Fruit fly (Drosophila melanogaster) whole organism, embryonic: Measurements from ENCODE around the gene CG6345.

ENCODE experiments used
- Abd-B ChIP-seq: fragments of 200-800 bp; sonication (Bioruptor generic); optimal IDR thresholded peaks from 2 replicates; lab custom pipeline; 2018; ENCODE audit warnings: missing biosample characterization, mild to moderate bottlenecking, missing genetic modification characterization, moderate library complexity
- Bdp1 ChIP-seq: fragments of 200-800 bp; sonication (Bioruptor generic); optimal IDR thresholded peaks from 3 replicates; lab custom pipeline; 2016; ENCODE audit warnings: missing biosample characterization, missing genetic modification characterization
- Blimp-1 ChIP-seq: fragments of 200-800 bp; sonication (Bioruptor generic); optimal IDR thresholded peaks from 3 replicates; lab custom pipeline; 2018; ENCODE audit warnings: missing biosample characterization, missing genetic modification characterization, mild to moderate bottlenecking, moderate library complexity, missing genetic modification reagents
- Bteb2 ChIP-seq: fragments of 200-800 bp; sonication (Bioruptor generic); optimal IDR thresholded peaks from 2 replicates; lab custom pipeline; 2016; ENCODE audit warnings: missing biosample characterization, missing genetic modification characterization
- CG10267 ChIP-seq: fragments of 200-800 bp; sonication (Bioruptor generic); optimal IDR thresholded peaks from 2 replicates; lab custom pipeline; 2018; ENCODE audit warnings: missing biosample characterization, mild to moderate bottlenecking, missing genetic modification characterization, moderate library complexity
- CG10462 ChIP-seq: fragments of 200-800 bp; sonication (Bioruptor generic); optimal IDR thresholded peaks from 2 replicates; lab custom pipeline; 2016; ENCODE audit warnings: missing biosample characterization, missing genetic modification characterization
- CG11247 ChIP-seq: fragments of 200-800 bp; sonication (Bioruptor generic); IDR thresholded peaks from 2 replicates; pipeline ENCODE4 v1.3.6; 2022; ENCODE audit warnings: missing biosample characterization, missing genetic modification characterization
- CG12071 ChIP-seq: fragments of 200-800 bp; sonication (Bioruptor generic); optimal IDR thresholded peaks from 3 replicates; lab custom pipeline; 2018; ENCODE audit warnings: missing biosample characterization, mild to moderate bottlenecking, missing genetic modification characterization
- CG12219 ChIP-seq: fragments of 200-800 bp; sonication (Bioruptor generic); optimal IDR thresholded peaks from 3 replicates; lab custom pipeline; 2018; ENCODE audit warnings: missing biosample characterization, mild to moderate bottlenecking, missing genetic modification characterization
- CG14441 ChIP-seq: fragments of 200-800 bp; sonication (Bioruptor generic); IDR thresholded peaks from 2 replicates; pipeline ENCODE4 v1.3.6; 2022; ENCODE audit warnings: missing biosample characterization, missing genetic modification characterization
- CG1602 ChIP-seq: fragments of 200-800 bp; sonication (Bioruptor generic); optimal IDR thresholded peaks from 3 replicates; lab custom pipeline; 2016; ENCODE audit warnings: missing biosample characterization, missing genetic modification characterization
- CG1603 ChIP-seq: fragments of 200-800 bp; sonication (Bioruptor generic); optimal IDR thresholded peaks from 2 replicates; lab custom pipeline; 2019; ENCODE audit warnings: missing biosample characterization, mild to moderate bottlenecking, missing genetic modification characterization, moderate library complexity
- CG2875 ChIP-seq: fragments of 200-800 bp; sonication (Bioruptor generic); optimal IDR thresholded peaks from 2 replicates; lab custom pipeline; 2017; ENCODE audit warnings: missing biosample characterization, mild to moderate bottlenecking, missing genetic modification characterization, missing genetic modification reagents
- CG6175 ChIP-seq: fragments of 200-800 bp; sonication (Bioruptor generic); IDR thresholded peaks from 3 replicates; pipeline ENCODE4 v1.3.6; 2022; ENCODE audit warnings: missing biosample characterization, missing genetic modification characterization
- CG6254 ChIP-seq: fragments of 200-800 bp; sonication (Bioruptor generic); optimal IDR thresholded peaks from 3 replicates; lab custom pipeline; 2017; ENCODE audit warnings: mild to moderate bottlenecking, missing biosample characterization, missing genetic modification reagents, missing genetic modification characterization
- CG6654 ChIP-seq: fragments of 200-800 bp; sonication (Bioruptor generic); optimal IDR thresholded peaks from 2 replicates; lab custom pipeline; 2017; ENCODE audit warnings: missing biosample characterization, mild to moderate bottlenecking, missing genetic modification characterization
- CG7928 ChIP-seq: fragments of 200-800 bp; sonication (Bioruptor generic); optimal IDR thresholded peaks from 2 replicates; lab custom pipeline; 2017; ENCODE audit warnings: missing biosample characterization, mild to moderate bottlenecking, missing genetic modification characterization
- CG9609 ChIP-seq: fragments of 200-800 bp; sonication (Bioruptor generic); optimal IDR thresholded peaks from 3 replicates; lab custom pipeline; 2016; ENCODE audit warnings: missing biosample characterization, missing genetic modification characterization
- D19A ChIP-seq: fragments of 200-800 bp; optimal IDR thresholded peaks from 3 replicates; lab custom pipeline; 2019; ENCODE audit warnings: missing biosample characterization, mild to moderate bottlenecking, missing genetic modification characterization, moderate library complexity
- Dref ChIP-seq: fragments of 200-800 bp; sonication (Bioruptor generic); IDR thresholded peaks from 2 replicates; pipeline ENCODE4 v1.3.6; 2022; ENCODE audit warnings: missing biosample characterization, missing genetic modification characterization
- Gug ChIP-seq: fragments of 200-800 bp; sonication (Bioruptor generic); IDR thresholded peaks from 4 replicates; pipeline ENCODE4 v1.3.6; 2022; ENCODE audit warnings: missing biosample characterization, missing genetic modification characterization
- Hand ChIP-seq: fragments of 200-800 bp; sonication (Bioruptor generic); optimal IDR thresholded peaks from 2 replicates; lab custom pipeline; 2017; ENCODE audit warnings: mild to moderate bottlenecking, missing biosample characterization, missing genetic modification reagents, missing genetic modification characterization
- HmgD ChIP-seq: fragments of 200-800 bp; sonication (Bioruptor generic); optimal IDR thresholded peaks from 3 replicates; lab custom pipeline; 2016; ENCODE audit warnings: missing biosample characterization, missing genetic modification characterization
- Hr39 ChIP-seq: fragments of >200 bp; optimal IDR thresholded peaks from 2 replicates; lab custom pipeline; 2017
- NK7.1 ChIP-seq: fragments of 200-800 bp; sonication (Bioruptor generic); optimal IDR thresholded peaks from 3 replicates; lab custom pipeline; 2016; ENCODE audit warnings: missing biosample characterization, missing genetic modification characterization
- Neu2 ChIP-seq: fragments of 200-800 bp; sonication (Bioruptor generic); optimal IDR thresholded peaks from 3 replicates; lab custom pipeline; 2016; ENCODE audit warnings: missing biosample characterization, missing genetic modification characterization, borderline replicate concordance
- Oli ChIP-seq: fragments of 200-800 bp; sonication (Bioruptor generic); optimal IDR thresholded peaks from 2 replicates; lab custom pipeline; 2018; ENCODE audit warnings: missing biosample characterization, mild to moderate bottlenecking, missing genetic modification characterization, moderate library complexity
- Sox100B ChIP-seq: fragments of 200-800 bp; sonication (Bioruptor generic); optimal IDR thresholded peaks from 3 replicates; lab custom pipeline; 2018; ENCODE audit warnings: missing biosample characterization, mild to moderate bottlenecking, missing genetic modification characterization
- Xrp1 ChIP-seq: fragments of 200-800 bp; sonication (Bioruptor generic); IDR thresholded peaks from 2 replicates; pipeline ENCODE4 v1.3.6; 2022; ENCODE audit warnings: missing biosample characterization, missing genetic modification characterization
- ase ChIP-seq: fragments of 200-800 bp; sonication (Bioruptor generic); IDR thresholded peaks from 3 replicates; pipeline ENCODE4 v1.3.6; 2022; ENCODE audit warnings: missing biosample characterization, missing genetic modification characterization
- bowl ChIP-seq: fragments of 200-800 bp; sonication (Bioruptor generic); IDR thresholded peaks from 2 replicates; pipeline ENCODE4 v1.3.6; 2022; ENCODE audit warnings: missing biosample characterization, missing genetic modification characterization
- cad ChIP-seq: fragments of >200 bp; optimal IDR thresholded peaks from 2 replicates; lab custom pipeline; 2017; ENCODE audit warnings: missing biosample characterization, missing genetic modification characterization
- cas ChIP-seq: fragments of 200-800 bp; sonication (Bioruptor generic); IDR thresholded peaks from 2 replicates; pipeline ENCODE4 v1.3.6; 2022; ENCODE audit warnings: missing biosample characterization, missing genetic modification characterization
- cg ChIP-seq: fragments of 200-800 bp; sonication (Bioruptor generic); optimal IDR thresholded peaks from 3 replicates; lab custom pipeline; 2019; ENCODE audit warnings: missing biosample characterization, mild to moderate bottlenecking, missing genetic modification characterization, moderate library complexity
- corto ChIP-seq: fragments of 200-800 bp; sonication (Bioruptor generic); optimal IDR thresholded peaks from 2 replicates; lab custom pipeline; 2016; ENCODE audit warnings: missing biosample characterization, mild to moderate bottlenecking, missing genetic modification characterization, moderate library complexity
- en ChIP-seq: fragments of 200-800 bp; sonication (Bioruptor generic); optimal IDR thresholded peaks from 2 replicates; lab custom pipeline; 2016; ENCODE audit warnings: missing biosample characterization, missing genetic modification characterization
- ewg ChIP-seq: fragments of 200-800 bp; sonication (Bioruptor generic); optimal IDR thresholded peaks from 3 replicates; lab custom pipeline; 2017; ENCODE audit warnings: mild to moderate bottlenecking, missing biosample characterization, missing genetic modification reagents, missing genetic modification characterization
- eyg ChIP-seq: fragments of 200-800 bp; sonication (Bioruptor generic); optimal IDR thresholded peaks from 3 replicates; lab custom pipeline; 2016; ENCODE audit warnings: missing biosample characterization, missing genetic modification characterization
- ind ChIP-seq: fragments of 200-800 bp; sonication (Bioruptor generic); optimal IDR thresholded peaks from 3 replicates; lab custom pipeline; 2016; ENCODE audit warnings: missing biosample characterization, missing genetic modification characterization
- kay ChIP-seq: fragments of 200-800 bp; sonication (Bioruptor generic); optimal IDR thresholded peaks from 2 replicates; lab custom pipeline; 2016; ENCODE audit warnings: missing biosample characterization, missing genetic modification characterization
- ken ChIP-seq: fragments of 200-800 bp; sonication (Bioruptor generic); IDR thresholded peaks from 3 replicates; pipeline ENCODE4 v1.3.6; 2022; ENCODE audit warnings: missing biosample characterization, missing genetic modification characterization
- nau ChIP-seq: fragments of 200-800 bp; sonication (Bioruptor generic); optimal IDR thresholded peaks from 3 replicates; lab custom pipeline; 2017; ENCODE audit warnings: missing biosample characterization, mild to moderate bottlenecking, missing genetic modification characterization, missing genetic modification reagents
- psq ChIP-seq: fragments of 200-800 bp; sonication (Bioruptor generic); optimal IDR thresholded peaks from 2 replicates; lab custom pipeline; 2017; ENCODE audit warnings: missing biosample characterization, missing genetic modification characterization
- ranshi ChIP-seq: fragments of 200-800 bp; sonication (Bioruptor generic); IDR thresholded peaks from 2 replicates; pipeline ENCODE4 v1.3.6; 2022; ENCODE audit warnings: missing biosample characterization, missing genetic modification characterization
- schlank ChIP-seq: fragments of 200-800 bp; sonication (Bioruptor generic); optimal IDR thresholded peaks from 2 replicates; lab custom pipeline; 2018; ENCODE audit warnings: missing biosample characterization, mild to moderate bottlenecking, missing genetic modification characterization
- sna ChIP-seq: fragments of 200-800 bp; sonication (Bioruptor generic); IDR thresholded peaks from 2 replicates; pipeline ENCODE4 v1.3.6; 2022; ENCODE audit warnings: missing biosample characterization, missing genetic modification characterization; ENCODE audit not compliant: partially characterized antibody
- tio ChIP-seq: fragments of 200-800 bp; sonication (Bioruptor generic); optimal IDR thresholded peaks from 2 replicates; lab custom pipeline; 2017; ENCODE audit warnings: missing biosample characterization, missing genetic modification characterization, inconsistent platforms
- usp ChIP-seq: fragments of >200 bp; optimal IDR thresholded peaks from 2 replicates; lab custom pipeline; 2017; ENCODE audit warnings: missing biosample characterization, missing genetic modification characterization
- vnd ChIP-seq: fragments of 200-800 bp; sonication (Bioruptor generic); IDR thresholded peaks from 3 replicates; pipeline ENCODE4 v1.3.6; 2022; ENCODE audit warnings: missing biosample characterization, missing genetic modification characterization; ENCODE audit not compliant: partially characterized antibody
- vvl ChIP-seq: fragments of 200-800 bp; sonication (Bioruptor generic); IDR thresholded peaks from 2 replicates; pipeline ENCODE4 v1.3.6; 2022; ENCODE audit warnings: missing biosample characterization, missing genetic modification characterization

The CG6345 gene

DNA sequence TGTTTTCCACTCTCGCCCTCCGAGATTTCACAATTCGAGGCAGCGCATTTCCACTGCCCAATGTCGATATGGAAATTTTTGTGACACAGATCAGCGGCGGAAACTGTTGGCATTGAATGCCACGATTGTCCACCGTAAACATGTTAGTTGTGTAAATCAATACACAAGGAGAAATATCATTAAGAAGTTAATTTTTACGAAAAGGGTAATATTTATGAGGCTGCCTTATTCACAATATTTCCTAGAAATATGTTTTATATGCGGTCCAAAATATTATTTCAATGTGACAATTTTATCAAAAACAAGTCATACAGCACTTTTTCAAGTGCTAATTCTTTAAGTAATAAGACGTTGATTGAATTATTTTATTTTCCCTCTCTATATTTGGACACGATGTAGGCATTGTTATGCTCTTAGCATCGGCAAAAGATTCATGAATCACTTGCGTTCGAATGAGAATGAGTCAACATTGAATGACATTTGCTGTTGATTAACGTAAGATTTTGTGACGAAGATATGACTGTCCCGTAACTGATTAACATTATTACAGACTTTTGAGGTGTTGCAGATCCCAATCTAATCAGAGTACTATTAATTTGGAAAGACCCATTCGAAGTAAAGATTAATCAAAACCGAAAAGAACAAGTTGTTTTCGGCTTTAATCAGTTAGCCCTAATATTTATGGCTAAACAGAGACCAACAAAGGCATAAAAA is 22.0 kb downstream of the CG6345 start (continued):
- TF ChIP-seq bowl (GFP tag; lab: Robert Waterston, UW) (peak; percentile 86), CG10267 (tag; lab: Kevin White, UChicago) (peak; percentile 66), Xrp1 (GFP tag; lab: Robert Waterston, UW) (peak; percentile 80; the same call in 1 of the 2 replicates), vvl (GFP tag; lab: Robert Waterston, UW) (peak; percentile 91), eyg (GFP tag; lab: Kevin White, UChicago) (peak; percentile 43), usp (GFP tag; lab: Kevin White, UChicago) (no peak), CG6654 (GFP tag; lab: Kevin White, UChicago) (no peak), CG6254 (GFP tag; lab: Kevin White, UChicago) (no peak), Neu2 (GFP tag; lab: Kevin White, UChicago) (no peak), nau (peak; percentile 69), D19A (peak; percentile 58), Oli (peak; percentile 87), schlank (tag; lab: Kevin White, UChicago) (peak; percentile 29), cg (GFP tag; lab: Kevin White, UChicago) (no peak), CG11247 (GFP tag; lab: Robert Waterston, UW) (peak; percentile 75), kay (GFP tag; lab: Kevin White, UChicago) (peak; percentile 86), Blimp-1 (peak; percentile 76), HmgD (GFP tag; lab: Kevin White, UChicago) (no peak), Bteb2 (GFP tag; lab: Kevin White, UChicago) (peak; percentile 79), psq (GFP tag; lab: Kevin White, UChicago) (peak; percentile 44), tio (GFP tag; lab: Kevin White, UChicago) (peak; percentile 62), CG1603 (tag; lab: Kevin White, UChicago) (peak; percentile 84), corto (GFP tag; lab: Kevin White, UChicago) (no peak), ewg (GFP tag; lab: Kevin White, UChicago) (peak; percentile 66), CG12219 (GFP tag; lab: Kevin White, UChicago) (peak; percentile 89), cas (GFP tag; lab: Robert Waterston, UW) (peak; percentile 50; the same call in 1 of the 2 replicates), CG9609 (peak; percentile 36), Bdp1 (GFP tag; lab: Kevin White, UChicago) (no peak), CG14441 (peak; percentile 91), sna (GFP tag; lab: Robert Waterston, UW) (no peak), Abd-B (GFP tag; lab: Kevin White, UChicago) (peak; percentile 77), Hand (GFP tag; lab: Kevin White, UChicago) (peak; percentile 46), ase (GFP tag; lab: Robert Waterston, UW) (peak; percentile 84), vnd (no peak), ken (GFP tag; lab: Robert Waterston, UW) (peak; percentile 66; the same call in 2 of the 3 replicates), NK7.1 (peak; percentile 50), CG6175 (GFP tag; lab: Robert Waterston, UW) (no peak; the same call in 2 of the 3 replicates), CG2875 (GFP tag; lab: Kevin White, UChicago) (peak; percentile 66), ranshi (GFP tag; lab: Robert Waterston, UW) (peak; percentile 80; the same call in 1 of the 2 replicates), ind (peak; percentile 75), Gug (GFP tag; lab: Robert Waterston, UW) (0 out of 4 replicates have a peak, but pooled peaks have one; percentile 21), Sox100B (GFP tag; lab: Kevin White, UChicago) (peak; percentile 76), Dref (GFP tag; lab: Robert Waterston, UW) (no peak), Hr39 (lab: Kevin White, UChicago) (no peak), CG10462 (GFP tag; lab: Kevin White, UChicago) (peak; percentile 70), cad (GFP tag; lab: Kevin White, UChicago) (no peak), CG12071 (GFP tag; lab: Kevin White, UChicago) (peak; percentile 86), CG7928 (peak; percentile 5), en (GFP tag; lab: Kevin White, UChicago) (peak; percentile 56), CG1602 (GFP tag; lab: Kevin White, UChicago) (peak; percentile 62)
